Worm (Caenorhabditis elegans) whole organism, late embryonic: ENCODE measurements around the gene F59A6.3.
A peak's percentile ranks its signal among the peaks of the same experiment; 100 is the strongest.

Experiments used
- C08G9.2 ChIP-seq: sonication (generic microtip); optimal IDR thresholded peaks from 2 replicates; lab custom pipeline; 2016; ENCODE audit warnings: mild to moderate bottlenecking, missing genetic modification characterization, moderate library complexity, missing compliant biosample characterization
- F13H6.1 ChIP-seq: sonication (generic microtip); optimal IDR thresholded peaks from 2 replicates; lab custom pipeline; 2016; ENCODE audit warnings: missing genetic modification characterization, missing compliant biosample characterization
- K02D7.2 ChIP-seq: sonication (generic microtip); optimal IDR thresholded peaks from 2 replicates; lab custom pipeline; 2017; ENCODE audit warnings: mild to moderate bottlenecking, missing genetic modification characterization, missing compliant biosample characterization
- K09A11.1 ChIP-seq: sonication (generic microtip); optimal IDR thresholded peaks from 2 replicates; lab custom pipeline; 2017; ENCODE audit warnings: antibody characterized with exemption, mild to moderate bottlenecking, missing genetic modification characterization, missing compliant biosample characterization; ENCODE audit not compliant: insufficient read depth
- T23F11.4 ChIP-seq: fragments of 200-800 bp; sonication (Bioruptor generic); optimal IDR thresholded peaks from 2 replicates; lab custom pipeline; 2018; ENCODE audit warnings: mild to moderate bottlenecking, missing genetic modification characterization, missing compliant biosample characterization
- Y22D7AL.16 ChIP-seq: sonication (generic microtip); optimal IDR thresholded peaks from 2 replicates; lab custom pipeline; 2016; ENCODE audit warnings: missing genetic modification characterization, missing compliant biosample characterization
- ceh-14 ChIP-seq: sonication (generic microtip); optimal IDR thresholded peaks from 2 replicates; lab custom pipeline; 2016; ENCODE audit warnings: missing genotype, missing genetic modification characterization, missing compliant biosample characterization
- ceh-18 ChIP-seq: sonication (generic microtip); optimal IDR thresholded peaks from 2 replicates; lab custom pipeline; 2016; ENCODE audit warnings: missing genetic modification characterization, missing compliant biosample characterization
- ceh-19 ChIP-seq: fragments of 200-800 bp; sonication (Bioruptor generic); optimal IDR thresholded peaks from 2 replicates; lab custom pipeline; 2018; ENCODE audit warnings: mild to moderate bottlenecking, missing genetic modification characterization, missing compliant biosample characterization
- ceh-22 ChIP-seq: sonication (generic microtip); optimal IDR thresholded peaks from 2 replicates; lab custom pipeline; 2017; ENCODE audit warnings: missing biosample characterization, missing genetic modification characterization
- ceh-24 ChIP-seq: sonication (generic microtip); optimal IDR thresholded peaks from 2 replicates; lab custom pipeline; 2016; ENCODE audit warnings: mild to moderate bottlenecking, missing genetic modification characterization, missing compliant biosample characterization
- ceh-30 ChIP-seq: fragments of 150-350 bp; optimal IDR thresholded peaks from 2 replicates; lab custom pipeline; 2014; ENCODE audit warnings: missing biosample characterization, missing genetic modification characterization
- ceh-45 ChIP-seq: fragments of 200-800 bp; sonication (Bioruptor generic); IDR thresholded peaks from 2 replicates; pipeline ENCODE4 v1.3.6; 2022; ENCODE audit warnings: missing genetic modification reagents, missing genetic modification characterization, missing compliant biosample characterization
- ceh-48 ChIP-seq: sonication (generic microtip); optimal IDR thresholded peaks from 2 replicates; lab custom pipeline; 2016; ENCODE audit warnings: missing genetic modification characterization, inconsistent platforms, missing compliant biosample characterization
- ceh-6 ChIP-seq: fragments of 200-800 bp; sonication (Bioruptor generic); optimal IDR thresholded peaks from 2 replicates; lab custom pipeline; 2018; ENCODE audit warnings: mild to moderate bottlenecking, missing genetic modification characterization, missing compliant biosample characterization
- che-1 ChIP-seq: sonication (generic microtip); optimal IDR thresholded peaks from 2 replicates; lab custom pipeline; 2016; ENCODE audit warnings: mild to moderate bottlenecking, missing genetic modification characterization, missing compliant biosample characterization
- dmd-4 ChIP-seq: sonication (generic microtip); optimal IDR thresholded peaks from 2 replicates; lab custom pipeline; 2016; ENCODE audit warnings: borderline replicate concordance, missing genetic modification characterization, missing compliant biosample characterization
- dve-1 ChIP-seq: sonication (generic microtip); optimal IDR thresholded peaks from 2 replicates; lab custom pipeline; 2017; ENCODE audit warnings: antibody characterized with exemption, mild to moderate bottlenecking, missing genetic modification characterization, missing compliant biosample characterization
- fax-1 ChIP-seq: sonication (generic microtip); optimal IDR thresholded peaks from 2 replicates; lab custom pipeline; 2016; ENCODE audit warnings: missing genotype, missing genetic modification characterization, missing compliant biosample characterization
- fkh-6 ChIP-seq: sonication (generic microtip); optimal IDR thresholded peaks from 2 replicates; lab custom pipeline; 2016; ENCODE audit warnings: missing genetic modification characterization, missing compliant biosample characterization
- hlh-13 ChIP-seq: fragments of 200-800 bp; sonication (Bioruptor generic); optimal IDR thresholded peaks from 2 replicates; lab custom pipeline; 2018; ENCODE audit warnings: mild to moderate bottlenecking, missing genetic modification characterization, missing compliant biosample characterization
- hlh-15 ChIP-seq: sonication (generic microtip); optimal IDR thresholded peaks from 2 replicates; lab custom pipeline; 2016; ENCODE audit warnings: missing genetic modification characterization, missing compliant biosample characterization
- hlh-30 ChIP-seq: sonication (generic microtip); optimal IDR thresholded peaks from 2 replicates; lab custom pipeline; 2017; ENCODE audit warnings: antibody characterized with exemption, missing genetic modification characterization, missing compliant biosample characterization; ENCODE audit not compliant: insufficient read depth
- hlh-6 ChIP-seq: sonication (generic microtip); optimal IDR thresholded peaks from 2 replicates; lab custom pipeline; 2016; ENCODE audit warnings: missing genotype, missing genetic modification characterization, missing compliant biosample characterization
- hlh-8 ChIP-seq: sonication (generic microtip); optimal IDR thresholded peaks from 2 replicates; lab custom pipeline; 2016; ENCODE audit warnings: missing genotype, missing genetic modification characterization, missing compliant biosample characterization
- lim-6 ChIP-seq: sonication (generic microtip); optimal IDR thresholded peaks from 2 replicates; lab custom pipeline; 2016; ENCODE audit warnings: missing genetic modification characterization, missing compliant biosample characterization
- lin-11 ChIP-seq: fragments of 200-800 bp; sonication (Bioruptor generic); optimal IDR thresholded peaks from 2 replicates; lab custom pipeline; 2018; ENCODE audit warnings: mild to moderate bottlenecking, missing genetic modification characterization, missing compliant biosample characterization
- madf-2 ChIP-seq: sonication (generic microtip); optimal IDR thresholded peaks from 2 replicates; lab custom pipeline; 2017; ENCODE audit warnings: missing genetic modification characterization, missing compliant biosample characterization
- mec-3 ChIP-seq: sonication (generic microtip); optimal IDR thresholded peaks from 2 replicates; lab custom pipeline; 2016; ENCODE audit warnings: borderline replicate concordance, missing genetic modification characterization, missing compliant biosample characterization
- nfya-1 ChIP-seq: sonication (generic microtip); optimal IDR thresholded peaks from 2 replicates; lab custom pipeline; 2017; ENCODE audit warnings: missing genetic modification characterization, mild to moderate bottlenecking, missing compliant biosample characterization, antibody characterized with exemption, moderate library complexity
- nhr-11 ChIP-seq: fragments of 150-350 bp; optimal IDR thresholded peaks from 2 replicates; lab custom pipeline; 2014; ENCODE audit warnings: missing biosample characterization, missing genetic modification characterization
- nhr-232 ChIP-seq: sonication (generic microtip); optimal IDR thresholded peaks from 2 replicates; lab custom pipeline; 2016; ENCODE audit warnings: missing genetic modification characterization, missing compliant biosample characterization
- odd-2 ChIP-seq: sonication (generic microtip); optimal IDR thresholded peaks from 2 replicates; lab custom pipeline; 2017; ENCODE audit warnings: antibody characterized with exemption, mild to moderate bottlenecking, missing genetic modification characterization, missing compliant biosample characterization
- pat-9 ChIP-seq: fragments of 200-800 bp; sonication (Bioruptor generic); optimal IDR thresholded peaks from 2 replicates; lab custom pipeline; 2018; ENCODE audit warnings: mild to moderate bottlenecking, missing genetic modification characterization, moderate library complexity, missing compliant biosample characterization
- pax-1 ChIP-seq: fragments of 150-350 bp; optimal IDR thresholded peaks from 2 replicates; lab custom pipeline; 2014; ENCODE audit warnings: missing biosample characterization, missing genetic modification characterization
- pha-2 ChIP-seq: sonication (generic microtip); optimal IDR thresholded peaks from 2 replicates; lab custom pipeline; 2017; ENCODE audit warnings: mild to moderate bottlenecking, missing genetic modification characterization, missing compliant biosample characterization
- pha-4 ChIP-seq: fragments of 150-350 bp; optimal IDR thresholded peaks from 2 replicates; lab custom pipeline; 2018; ENCODE audit warnings: missing biosample characterization, missing genetic modification reagents, missing genetic modification characterization
- pros-1 ChIP-seq: fragments of 150-350 bp; optimal IDR thresholded peaks from 2 replicates; lab custom pipeline; 2014; ENCODE audit warnings: missing biosample characterization, missing genetic modification reagents, missing genetic modification characterization
- ref-2 ChIP-seq: sonication (generic microtip); optimal IDR thresholded peaks from 2 replicates; lab custom pipeline; 2016; ENCODE audit warnings: missing genetic modification characterization, missing compliant biosample characterization
- rnt-1 ChIP-seq: sonication (generic microtip); optimal IDR thresholded peaks from 2 replicates; lab custom pipeline; 2016; ENCODE audit warnings: missing genetic modification characterization, missing compliant biosample characterization
- sdc-2 ChIP-seq: sonication (generic microtip); optimal IDR thresholded peaks from 2 replicates; lab custom pipeline; 2016; ENCODE audit warnings: missing genotype, missing genetic modification characterization, missing compliant biosample characterization
- sox-2 ChIP-seq: fragments of 200-800 bp; sonication (Bioruptor generic); IDR thresholded peaks from 2 replicates; pipeline ENCODE4 v1.3.6; 2022; ENCODE audit warnings: missing genetic modification reagents, missing genetic modification characterization, missing compliant biosample characterization
- tbx-2 ChIP-seq: sonication (generic microtip); optimal IDR thresholded peaks from 2 replicates; lab custom pipeline; 2016; ENCODE audit warnings: missing genetic modification characterization, missing compliant biosample characterization
- tbx-7 ChIP-seq: sonication (generic microtip); optimal IDR thresholded peaks from 2 replicates; lab custom pipeline; 2016; ENCODE audit warnings: missing genotype, missing genetic modification characterization, missing compliant biosample characterization
- unc-3 ChIP-seq, 2 experiments: fragments of 200-800 bp in 1 of 2; sonication (Bioruptor generic) in 1 of 2; sonication (generic microtip) in 1 of 2; conservative IDR thresholded peaks in 1 of 2; optimal IDR thresholded peaks in 1 of 2; 2 replicates each; pipeline versions ENCODE4 v1.3.6 to Lab custom; 2016 to 2022; ENCODE audit warnings: missing compliant biosample characterization in 2 of 2, missing genetic modification characterization in 2 of 2, missing genetic modification reagents in 1 of 2
- unc-42 ChIP-seq: sonication (generic microtip); optimal IDR thresholded peaks from 2 replicates; lab custom pipeline; 2016; ENCODE audit warnings: missing genotype, missing genetic modification characterization, missing compliant biosample characterization
- unc-55 ChIP-seq: sonication (generic microtip); optimal IDR thresholded peaks from 2 replicates; lab custom pipeline; 2017; ENCODE audit warnings: missing biosample characterization, missing genetic modification reagents, missing genetic modification characterization
- zip-5 ChIP-seq: sonication (generic microtip); optimal IDR thresholded peaks from 2 replicates; lab custom pipeline; 2016; ENCODE audit warnings: missing genetic modification characterization, missing compliant biosample characterization

The F59A6.3 gene

DNA sequence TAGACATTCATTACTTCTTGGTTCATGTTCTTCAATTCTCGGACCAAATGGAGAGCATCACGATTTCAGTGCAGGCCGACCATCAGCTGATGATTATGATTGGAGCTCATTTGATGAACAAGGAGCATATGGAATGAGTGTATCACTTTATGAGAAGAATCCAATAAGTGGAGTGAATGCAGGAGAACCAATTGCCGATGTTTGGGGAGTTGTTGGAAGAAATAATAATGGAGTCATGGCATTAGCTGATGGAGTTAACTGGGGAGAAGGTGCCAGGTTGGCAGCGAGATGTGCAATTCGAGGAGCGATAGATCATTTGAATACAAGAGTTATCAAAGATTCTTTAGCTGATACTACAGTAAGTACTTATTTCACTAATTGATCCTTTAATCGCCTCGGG lies 42.6 kb downstream of the F59A6.3 start:
- no peak for TF ChIP-seq ceh-45 (GFP tag; lab: Robert Waterston, UW)
- TF ChIP-seq ceh-48, result no peak
- TF ChIP-seq hlh-30 (tag; lab: Kevin White, UChicago), result no peak
- TF ChIP-seq lin-11 (tag; lab: Kevin White, UChicago), result no peak
- TF ChIP-seq unc-55, result no peak
- TF ChIP-seq ceh-22 (tag; lab: Kevin White, UChicago), result no peak
- no peak for TF ChIP-seq unc-3 (GFP tag; conservative IDR thresholded peaks at IDR 0.05; lab: Robert Waterston, UW)
- TF ChIP-seq unc-3 (tag; optimal IDR thresholded peaks at IDR 0.05; lab: Kevin White, UChicago), result no peak
- no peak for TF ChIP-seq ceh-19 (GFP tag; lab: Kevin White, UChicago)
- TF ChIP-seq K09A11.1 (tag; lab: Kevin White, UChicago), result no peak
- no peak for TF ChIP-seq hlh-13 (GFP tag; lab: Kevin White, UChicago)
- no peak for TF ChIP-seq pros-1 (tag; lab: Kevin White, UChicago)
- TF ChIP-seq ceh-14 (tag; lab: Kevin White, UChicago), result no peak
- no peak for TF ChIP-seq Y22D7AL.16 (tag; lab: Kevin White, UChicago)
- TF ChIP-seq lim-6 (tag; lab: Kevin White, UChicago), result no peak

ce11 chrII:5055129-5055666 lies 47.1 kb downstream of the F59A6.3 start, which contains the start of the genes ify-1 and rpl-22:
Gene ify-1 (minus strand): TSS chrII:5055179.
Gene rpl-22 (plus strand): TSS chrII:5055616.
- no peak for TF ChIP-seq pha-2 (tag; lab: Kevin White, UChicago)
- TF ChIP-seq sox-2 (GFP tag; lab: Robert Waterston, UW), result no peak
- peak; percentile 22 for TF ChIP-seq fax-1
- peak; percentile 31 for TF ChIP-seq hlh-8 (tag; lab: Kevin White, UChicago)
- TF ChIP-seq ceh-14 (tag; lab: Kevin White, UChicago), result no peak
- TF ChIP-seq pat-9 (tag; lab: Kevin White, UChicago), result no peak
- no peak for TF ChIP-seq odd-2 (tag; lab: Kevin White, UChicago)
- no peak for TF ChIP-seq nhr-232 (tag; lab: Kevin White, UChicago)
- peak; percentile 73 for TF ChIP-seq rnt-1
- TF ChIP-seq tbx-2 (tag; lab: Kevin White, UChicago), result peak; percentile 70
- TF ChIP-seq ref-2 (tag; lab: Kevin White, UChicago), result peak; percentile 71
- peak; percentile 54 for TF ChIP-seq C08G9.2
- no peak for TF ChIP-seq che-1 (tag; lab: Kevin White, UChicago)
- TF ChIP-seq nhr-11 (tag; lab: Kevin White, UChicago), result no peak
- TF ChIP-seq ceh-18, result peak; percentile 86
- TF ChIP-seq K02D7.2 (tag; lab: Kevin White, UChicago), result no peak
- TF ChIP-seq dmd-4 (tag; lab: Kevin White, UChicago), result no peak
- no peak for TF ChIP-seq ceh-45 (GFP tag; lab: Robert Waterston, UW)
- TF ChIP-seq unc-42 (tag; lab: Kevin White, UChicago), result peak; percentile 82
- TF ChIP-seq dve-1 (tag; lab: Kevin White, UChicago), result peak; percentile 82
- TF ChIP-seq pax-1 (tag; lab: Kevin White, UChicago), result peak; percentile 68
- no peak for TF ChIP-seq hlh-6 (tag; lab: Kevin White, UChicago)
- peak; percentile 97 for TF ChIP-seq nfya-1 (tag; lab: Kevin White, UChicago)
- TF ChIP-seq mec-3 (tag; lab: Kevin White, UChicago), result no peak
- TF ChIP-seq T23F11.4, result no peak
- TF ChIP-seq lim-6 (tag; lab: Kevin White, UChicago), result no peak
- TF ChIP-seq F13H6.1 (tag; lab: Kevin White, UChicago), result no peak
- peak; percentile 71 for TF ChIP-seq hlh-30 (tag; lab: Kevin White, UChicago)
- peak; percentile 3 for TF ChIP-seq zip-5
- TF ChIP-seq unc-3 (GFP tag; conservative IDR thresholded peaks at IDR 0.05; lab: Robert Waterston, UW), result no peak
- TF ChIP-seq unc-3 (tag; optimal IDR thresholded peaks at IDR 0.05; lab: Kevin White, UChicago), result no peak
- TF ChIP-seq madf-2, result peak; percentile 50
- no peak for TF ChIP-seq pha-4 (tag; lab: Kevin White, UChicago)
- TF ChIP-seq ceh-6 (GFP tag; lab: Kevin White, UChicago), result no peak
- TF ChIP-seq ceh-22 (tag; lab: Kevin White, UChicago), result no peak
- no peak for TF ChIP-seq lin-11 (tag; lab: Kevin White, UChicago)
- TF ChIP-seq ceh-19 (GFP tag; lab: Kevin White, UChicago), result peak; percentile 20
- no peak for TF ChIP-seq hlh-15 (tag; lab: Kevin White, UChicago)
- TF ChIP-seq sdc-2 (tag; lab: Kevin White, UChicago), result peak; percentile 34
- TF ChIP-seq ceh-24 (tag; lab: Kevin White, UChicago), result no peak
- TF ChIP-seq K09A11.1 (tag; lab: Kevin White, UChicago), result peak; percentile 4
- TF ChIP-seq fkh-6 (tag; lab: Kevin White, UChicago), result no peak
- TF ChIP-seq ceh-30 (tag; lab: Kevin White, UChicago), result peak; percentile 66
- no peak for TF ChIP-seq tbx-7
